Fruit fly (Drosophila melanogaster): ENCODE data around the gene CG7715.

DNA sequence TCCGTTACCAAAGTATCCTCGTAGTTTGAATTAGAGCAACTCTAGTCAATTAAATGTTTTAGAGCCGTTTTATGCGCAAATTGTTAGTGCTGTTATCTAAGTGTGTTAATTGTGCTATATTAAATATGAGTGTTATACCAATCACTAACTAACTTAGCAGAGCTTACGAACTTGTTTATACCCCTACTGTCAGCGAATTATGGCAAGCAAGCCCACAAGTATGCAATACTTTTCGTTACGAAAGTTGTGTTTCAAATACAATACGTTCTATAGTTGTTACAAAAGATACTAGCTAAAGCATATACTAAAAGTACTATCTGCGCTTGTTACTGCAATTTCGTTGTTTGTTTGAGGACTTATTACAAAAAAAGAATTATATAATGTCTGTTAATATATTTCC lies 3.0 kb upstream of the CG7715 start:
- TF ChIP-seq Dfd (GFP tag; optimal IDR thresholded peaks at IDR 0.05), result no peak
- no peak for TF ChIP-seq pan (optimal IDR thresholded peaks at IDR 0.05)
- TF ChIP-seq CG32264 (GFP tag; optimal IDR thresholded peaks at IDR 0.05), result no peak

Measured in whole organism, wandering third instar larva.